Worm (Caenorhabditis elegans): ENCODE results near the gene sel-5.
A peak's percentile ranks its signal among the peaks of the same experiment; 100 is the strongest.

The sel-5 gene

ce11 chrIII:4551963-4552362 is 26.3 kb downstream of the sel-5 start (continued):
- TF ChIP-seq php-3 (GFP tag; IDR thresholded peaks at IDR 0.05) (no peak; the same call in 1 of the 2 replicates), nhr-42 (GFP tag; IDR thresholded peaks at IDR 0.05) (no peak), F10B5.3 (tag; optimal IDR thresholded peaks at IDR 0.05) (no peak), lin-1 (GFP tag; IDR thresholded peaks at IDR 0.05) (peak; percentile 30; the same call in 1 of the 2 replicates), lim-7 (GFP tag; IDR thresholded peaks at IDR 0.05) (no peak), egl-27 (tag; optimal IDR thresholded peaks at IDR 0.05) (no peak), lin-38 (GFP tag; IDR thresholded peaks at IDR 0.05) (peak; percentile 51), zip-11 (GFP tag; IDR thresholded peaks at IDR 0.05) (no peak), nhr-10 (tag; optimal IDR thresholded peaks at IDR 0.05) (no peak), saeg-2 (GFP tag; IDR thresholded peaks at IDR 0.05) (no peak), tra-1 (GFP tag; IDR thresholded peaks at IDR 0.05) (0 out of 2 replicates have a peak, but pooled peaks have one; percentile 34), Y5F2A.4 (GFP tag; optimal IDR thresholded peaks at IDR 0.05) (no peak), hmg-1.1 (GFP tag; IDR thresholded peaks at IDR 0.05) (peak; percentile 78), lin-39 (tag; optimal IDR thresholded peaks at IDR 0.05) (no peak), ZK546.5 (tag; optimal IDR thresholded peaks at IDR 0.05) (no peak), hlh-30 (tag; optimal IDR thresholded peaks at IDR 0.05; ENCODE audit: insufficient read depth) (peak; percentile 93), nhr-111 (GFP tag; optimal IDR thresholded peaks at IDR 0.05) (no peak), nhr-28 (tag; optimal IDR thresholded peaks at IDR 0.05) (peak; percentile 91), nhr-41 (GFP tag; IDR thresholded peaks at IDR 0.05) (peak; percentile 87; the same call in 1 of the 2 replicates), dmd-6 (GFP tag; IDR thresholded peaks at IDR 0.05) (peak; percentile 89), mep-1 (tag; optimal IDR thresholded peaks at IDR 0.05) (peak; percentile 89), daf-19 (GFP tag; conservative IDR thresholded peaks at IDR 0.05) (no peak), pha-4 (GFP tag; IDR thresholded peaks at IDR 0.05) (peak; percentile 58), pha-4 (tag; optimal IDR thresholded peaks at IDR 0.05) (no peak), hif-1 (tag; optimal IDR thresholded peaks at IDR 0.05) (peak in 1 of 2 experiments; percentile 66), set-16 (GFP tag; IDR thresholded peaks at IDR 0.05) (peak; percentile 74), hlh-11 (tag; optimal IDR thresholded peaks at IDR 0.05) (peak; percentile 95), fos-1 (tag; optimal IDR thresholded peaks at IDR 0.05) (no peak), snpc-1.2 (GFP tag; IDR thresholded peaks at IDR 0.05) (no peak), ces-1 (GFP tag; optimal IDR thresholded peaks at IDR 0.05) (no peak), unc-39 (tag; optimal IDR thresholded peaks at IDR 0.05) (no peak), ztf-11 (tag; optimal IDR thresholded peaks at IDR 0.05) (no peak), rbr-2 (tag; optimal IDR thresholded peaks at IDR 0.05) (peak; percentile 72), mxl-2 (GFP tag; conservative IDR thresholded peaks at IDR 0.05) (no peak), madf-5 (GFP tag; IDR thresholded peaks at IDR 0.05) (no peak), nhr-6 (tag; optimal IDR thresholded peaks at IDR 0.05) (peak; percentile 42), dmd-8 (GFP tag; IDR thresholded peaks at IDR 0.05) (no peak), Y75B8A.6 (GFP tag; IDR thresholded peaks at IDR 0.05) (no peak), ceh-32 (tag; optimal IDR thresholded peaks at IDR 0.05; ENCODE audit: poor library complexity) (no peak), ctbp-1 (GFP tag; IDR thresholded peaks at IDR 0.05) (peak; percentile 65; the same call in 1 of the 2 replicates), lin-13 (GFP tag; optimal IDR thresholded peaks at IDR 0.05) (peak; percentile 74), zag-1 (tag; optimal IDR thresholded peaks at IDR 0.05) (no peak), ztf-7 (tag; optimal IDR thresholded peaks at IDR 0.05) (no peak), ama-1 (optimal IDR thresholded peaks at IDR 0.05) (no peak), daf-16 (GFP tag; optimal IDR thresholded peaks at IDR 0.05) (peak in 1 of 2 experiments; percentile 61), daf-16 (tag; optimal IDR thresholded peaks at IDR 0.05) (peak; percentile 82), ceh-82 (tag; optimal IDR thresholded peaks at IDR 0.05) (no peak), spr-1 (tag; optimal IDR thresholded peaks at IDR 0.05) (peak; percentile 22), Y48G9A.11 (GFP tag; IDR thresholded peaks at IDR 0.05) (no peak), dve-1 (tag; optimal IDR thresholded peaks at IDR 0.05; ENCODE audit: insufficient read depth) (peak; percentile 86), zfp-2 (tag; optimal IDR thresholded peaks at IDR 0.05) (no peak), R02D3.7 (tag; optimal IDR thresholded peaks at IDR 0.05) (no peak), F44E2.7 (GFP tag; IDR thresholded peaks at IDR 0.05) (no peak)
